Fruit fly (Drosophila melanogaster): ENCODE results near the gene Wdr33.
A peak's percentile ranks its signal among the peaks of the same experiment; 100 is the strongest.

Gene Wdr33

DNA sequence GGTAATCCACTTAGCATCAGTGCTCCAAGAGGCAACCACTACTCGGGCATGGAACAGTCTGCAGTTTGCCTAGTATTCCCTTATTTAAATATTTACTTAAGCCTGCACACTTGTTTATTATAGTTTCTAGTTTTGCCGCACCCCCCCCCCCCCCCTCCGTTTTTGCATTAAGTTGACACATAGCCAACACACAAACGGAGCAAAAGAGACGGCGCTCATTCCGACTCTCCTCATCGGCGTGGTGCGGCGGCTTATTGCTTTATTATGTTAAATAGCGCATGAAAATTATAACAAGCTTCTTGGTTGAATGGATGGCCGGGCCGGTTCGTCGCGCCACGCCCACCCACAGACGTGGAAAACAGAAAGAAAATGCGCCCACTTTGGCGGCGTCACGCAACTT, 29.2 kb downstream of the Wdr33 start:
- TF ChIP-seq CG17801 (GFP tag; optimal IDR thresholded peaks at IDR 0.05; ENCODE audit: partially characterized antibody) = no peak

DNA sequence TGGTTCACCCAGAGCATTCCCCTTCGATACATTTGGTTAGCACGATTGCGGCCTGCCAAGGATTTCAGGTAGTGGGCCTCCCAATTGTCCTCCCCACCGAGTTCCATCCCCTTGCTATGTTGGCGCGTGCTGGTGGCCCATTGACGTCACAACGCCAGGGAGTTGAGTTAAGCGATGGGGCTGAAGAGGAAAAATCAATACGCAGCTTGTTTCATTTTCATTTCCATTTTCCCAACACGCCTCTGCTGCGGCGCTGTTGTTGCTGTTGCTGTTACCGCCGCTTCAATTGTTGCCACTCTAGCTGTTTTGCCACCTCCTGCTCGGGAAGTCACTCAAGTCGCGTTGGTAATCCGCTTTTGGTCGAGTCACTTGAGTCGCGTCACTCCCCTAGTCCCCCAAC, 30.6 kb downstream of the Wdr33 start:
- no peak for TF ChIP-seq CG17801 (GFP tag; optimal IDR thresholded peaks at IDR 0.05; ENCODE audit: partially characterized antibody)

DNA sequence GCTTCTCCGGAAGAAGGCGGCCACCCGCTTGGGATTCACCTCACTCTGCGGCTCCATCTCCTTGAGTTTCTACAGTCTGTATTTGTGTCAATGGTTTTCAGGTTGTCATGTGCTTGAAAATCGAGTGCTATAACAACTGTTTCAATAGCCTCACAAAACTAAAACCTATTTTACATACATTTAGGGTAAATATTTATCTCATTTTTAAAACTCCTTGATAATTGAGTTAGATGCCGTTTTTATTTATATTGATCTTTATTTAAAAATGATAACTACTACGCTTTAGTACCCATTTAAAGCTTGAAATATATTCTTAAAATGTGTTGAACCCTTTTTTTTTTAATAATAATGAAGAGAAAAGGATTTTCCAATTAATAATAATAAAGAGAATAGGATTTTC, 32.8 kb downstream of the Wdr33 start, which contains the start of gene CG2104:
Gene CG2104, minus strand, starts transcription at position 101 of the 400 bp plus-strand sequence.
- no peak for TF ChIP-seq CG17801 (GFP tag; optimal IDR thresholded peaks at IDR 0.05; ENCODE audit: partially characterized antibody)

DNA sequence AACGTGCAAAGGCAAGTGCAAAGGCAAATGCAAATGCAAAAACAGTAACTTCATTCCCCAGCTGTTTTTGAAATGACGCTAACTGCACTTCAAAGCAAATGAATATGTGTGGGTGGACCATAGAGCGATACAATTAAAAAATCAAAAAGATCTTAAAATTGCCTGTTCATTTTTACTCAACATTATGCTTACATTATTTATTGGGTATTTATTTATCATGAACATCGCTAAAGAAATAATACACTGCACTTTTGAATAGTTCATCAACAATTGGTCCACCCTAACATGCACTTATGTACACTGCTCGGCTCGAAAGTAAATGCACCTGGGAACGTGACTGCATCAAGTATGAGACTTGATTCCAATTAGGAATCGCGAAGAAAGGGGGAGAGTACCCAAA, 34.0 kb downstream of the Wdr33 start:
- peak; percentile 95 for TF ChIP-seq CG17801 (GFP tag; optimal IDR thresholded peaks at IDR 0.05; ENCODE audit: partially characterized antibody)

DNA sequence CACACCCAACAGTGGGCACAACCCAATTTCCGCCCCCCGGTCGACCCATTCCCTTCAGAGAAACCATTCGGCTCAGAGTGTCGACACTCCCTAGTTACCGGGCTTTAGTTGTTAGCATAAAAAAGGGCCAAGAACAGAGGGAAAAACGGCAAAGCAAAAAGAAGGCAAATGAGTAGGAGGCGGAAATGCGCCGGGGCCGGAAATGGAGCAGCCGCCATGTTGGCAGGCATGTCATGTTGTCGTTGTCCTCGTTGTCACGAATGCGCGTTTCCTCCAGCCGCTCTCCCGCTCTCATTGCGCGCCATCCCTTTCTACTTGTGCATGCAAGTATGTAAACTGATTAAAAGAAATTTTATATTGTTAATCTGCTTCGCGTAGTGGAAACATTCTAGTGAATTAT, 35.9 kb downstream of the Wdr33 start:
- TF ChIP-seq CG17801 (GFP tag; optimal IDR thresholded peaks at IDR 0.05; ENCODE audit: partially characterized antibody) = no peak

DNA sequence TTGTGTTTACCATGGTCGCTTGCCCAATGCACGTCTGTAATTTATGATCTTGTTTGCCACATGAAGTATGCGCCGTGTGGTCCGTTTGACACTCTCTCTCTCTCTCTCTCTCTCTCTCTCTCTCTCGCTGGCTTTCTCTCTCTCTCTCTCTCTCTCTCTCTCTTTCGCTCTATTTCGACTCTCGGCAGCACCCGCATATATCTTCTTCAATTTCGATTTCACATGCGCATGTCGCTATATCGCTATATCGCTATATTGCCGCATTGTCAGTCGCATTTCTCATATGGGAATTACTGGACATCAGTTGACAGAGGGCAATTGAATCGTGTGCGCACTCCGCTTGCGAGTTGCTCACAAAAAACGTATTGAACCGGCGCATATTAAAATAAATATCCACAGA, 40.7 kb downstream of the Wdr33 start:
- peak; percentile 11 for TF ChIP-seq CG17801 (GFP tag; optimal IDR thresholded peaks at IDR 0.05; ENCODE audit: partially characterized antibody)

DNA sequence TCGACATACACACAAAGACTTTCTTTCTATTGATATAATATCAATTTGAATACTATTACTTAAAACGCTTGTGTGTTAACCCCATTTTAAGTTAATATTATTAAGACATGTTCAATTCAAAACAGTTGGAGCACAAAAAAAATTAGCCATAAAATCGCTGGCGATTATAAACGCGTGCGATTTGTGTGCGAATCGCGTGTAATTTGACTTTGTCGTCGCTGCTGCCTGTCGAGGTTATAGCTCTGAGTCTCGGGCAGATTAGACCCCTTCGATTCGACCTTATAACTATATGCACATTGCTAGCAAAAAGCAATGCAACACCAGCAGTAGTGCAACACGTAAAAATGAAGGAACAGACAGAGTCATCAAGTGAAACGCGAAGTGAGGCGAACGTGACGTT, 44.5 kb downstream of the Wdr33 start:
- no peak for TF ChIP-seq CG17801 (GFP tag; optimal IDR thresholded peaks at IDR 0.05; ENCODE audit: partially characterized antibody)

DNA sequence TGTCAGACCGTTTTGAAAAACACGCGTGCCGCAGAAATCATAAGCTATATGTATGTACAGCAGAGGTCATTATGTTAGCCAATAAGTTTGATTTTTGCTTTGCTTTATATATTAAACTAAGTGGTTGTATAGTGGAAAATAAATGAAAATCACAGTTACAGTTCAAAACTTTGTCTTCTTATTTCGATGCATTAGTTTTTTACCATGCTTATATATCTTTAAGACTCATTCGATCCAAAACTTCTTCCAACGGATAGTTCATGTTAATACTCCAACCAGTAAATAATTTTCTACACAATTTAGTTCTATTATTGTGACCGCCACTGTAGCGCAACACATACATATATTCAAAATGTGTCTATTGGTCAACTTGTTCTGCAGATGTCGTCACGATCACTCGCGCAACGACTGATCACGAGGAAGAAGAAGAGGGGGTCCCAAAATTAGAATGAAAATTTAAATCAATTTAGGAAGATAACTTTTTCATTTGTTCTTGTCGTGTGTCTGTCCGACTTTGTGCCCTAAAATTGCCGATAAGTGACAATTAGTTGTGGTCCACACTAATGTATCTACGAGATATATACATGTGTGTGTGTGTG, 45.1 kb downstream of the Wdr33 start:
- TF ChIP-seq CG17801 (GFP tag; optimal IDR thresholded peaks at IDR 0.05; ENCODE audit: partially characterized antibody) = peak; percentile 54
